Fruit fly (Drosophila melanogaster) whole organism, embryonic: ENCODE data around the gene CG3764.
A peak's percentile ranks its signal among the peaks of the same experiment; 100 is the strongest.

Experiments
- Antp ChIP-seq: fragments of 200-800 bp; sonication (Bioruptor generic); optimal IDR thresholded peaks from 3 replicates; lab custom pipeline; 2016; ENCODE audit warnings: missing biosample characterization, missing genetic modification characterization
- CG11093 ChIP-seq: fragments of 200-800 bp; sonication (Bioruptor generic); IDR thresholded peaks from 3 replicates; pipeline ENCODE4 v1.3.6; 2022; ENCODE audit warnings: missing biosample characterization, missing genetic modification characterization
- CG12769 ChIP-seq: fragments of 200-800 bp; sonication (Bioruptor generic); optimal IDR thresholded peaks from 2 replicates; lab custom pipeline; 2019; ENCODE audit warnings: missing biosample characterization, mild to moderate bottlenecking, missing genetic modification characterization, moderate library complexity
- CG13296 ChIP-seq: fragments of 200-800 bp; sonication (Bioruptor generic); optimal IDR thresholded peaks from 3 replicates; lab custom pipeline; 2018; ENCODE audit warnings: missing biosample characterization, mild to moderate bottlenecking, missing genetic modification characterization
- CG15269 ChIP-seq: fragments of 200-800 bp; sonication (Bioruptor generic); optimal IDR thresholded peaks from 2 replicates; lab custom pipeline; 2018; ENCODE audit warnings: missing biosample characterization, mild to moderate bottlenecking, missing genetic modification characterization, moderate library complexity
- CG15479 ChIP-seq: fragments of 200-800 bp; sonication (Bioruptor generic); optimal IDR thresholded peaks from 3 replicates; lab custom pipeline; 2019; ENCODE audit warnings: missing biosample characterization, mild to moderate bottlenecking, missing genetic modification characterization, moderate library complexity
- CG15696 ChIP-seq: fragments of 200-800 bp; sonication (Bioruptor generic); optimal IDR thresholded peaks from 2 replicates; lab custom pipeline; 2019; ENCODE audit warnings: missing biosample characterization, mild to moderate bottlenecking, missing genetic modification characterization, moderate library complexity
- CG16863 ChIP-seq: fragments of 200-800 bp; sonication (Bioruptor generic); optimal IDR thresholded peaks from 3 replicates; lab custom pipeline; 2016; ENCODE audit warnings: missing biosample characterization, missing genetic modification characterization
- CG17829 ChIP-seq: fragments of 200-800 bp; optimal IDR thresholded peaks from 2 replicates; lab custom pipeline; 2019; ENCODE audit warnings: missing biosample characterization, mild to moderate bottlenecking, missing genetic modification characterization, moderate library complexity
- CG18262 ChIP-seq: fragments of 200-800 bp; optimal IDR thresholded peaks from 3 replicates; lab custom pipeline; 2019; ENCODE audit warnings: missing biosample characterization, mild to moderate bottlenecking, missing genetic modification characterization, moderate library complexity
- CG34224 ChIP-seq: fragments of 200-800 bp; sonication (Bioruptor generic); IDR thresholded peaks from 3 replicates; pipeline ENCODE4 v1.3.6; 2022; ENCODE audit warnings: missing biosample characterization, missing genetic modification characterization; ENCODE audit not compliant: partially characterized antibody
- CG42726 ChIP-seq: fragments of 200-800 bp; sonication (Bioruptor generic); IDR thresholded peaks from 2 replicates; pipeline ENCODE4 v1.3.6; 2022; ENCODE audit warnings: missing biosample characterization, missing genetic modification characterization; ENCODE audit not compliant: partially characterized antibody
- CG6254 ChIP-seq: fragments of 200-800 bp; sonication (Bioruptor generic); optimal IDR thresholded peaks from 3 replicates; lab custom pipeline; 2017; ENCODE audit warnings: mild to moderate bottlenecking, missing biosample characterization, missing genetic modification reagents, missing genetic modification characterization
- CG6689 ChIP-seq: fragments of 200-800 bp; sonication (Bioruptor generic); IDR thresholded peaks from 2 replicates; pipeline ENCODE4 v1.3.6; 2022; ENCODE audit warnings: missing biosample characterization, missing genetic modification characterization
- CG6813 ChIP-seq: fragments of 200-800 bp; sonication (Bioruptor generic); optimal IDR thresholded peaks from 2 replicates; lab custom pipeline; 2017; ENCODE audit warnings: missing biosample characterization, missing genetic modification characterization, mild to moderate bottlenecking, moderate library complexity, missing genetic modification reagents
- CG8290 ChIP-seq, 3 experiments: fragments of 200-800 bp; sonication (Bioruptor generic); optimal IDR thresholded peaks; 2 replicates each; lab custom pipeline; 2016 to 2019; ENCODE audit warnings: missing biosample characterization in 3 of 3, missing genetic modification characterization in 3 of 3, mild to moderate bottlenecking in 2 of 3, moderate library complexity in 1 of 3
- CG8765 ChIP-seq: fragments of 200-800 bp; sonication (Bioruptor generic); IDR thresholded peaks from 2 replicates; pipeline ENCODE4 v1.3.6; 2022; ENCODE audit warnings: missing biosample characterization, missing genetic modification characterization
- D19B ChIP-seq: fragments of 200-800 bp; sonication (Bioruptor generic); optimal IDR thresholded peaks from 2 replicates; lab custom pipeline; 2017; ENCODE audit warnings: missing biosample characterization, mild to moderate bottlenecking, missing genetic modification characterization
- Fer1 ChIP-seq: fragments of 200-800 bp; sonication (Bioruptor generic); optimal IDR thresholded peaks from 2 replicates; lab custom pipeline; 2017; ENCODE audit warnings: missing biosample characterization, mild to moderate bottlenecking, missing genetic modification characterization
- Hey ChIP-seq: fragments of 200-800 bp; sonication (Bioruptor generic); optimal IDR thresholded peaks from 3 replicates; lab custom pipeline; 2018; ENCODE audit warnings: missing biosample characterization, mild to moderate bottlenecking, missing genetic modification characterization
- Jarid2 ChIP-seq: fragments of 200-800 bp; sonication (Bioruptor generic); optimal IDR thresholded peaks from 3 replicates; lab custom pipeline; 2017; ENCODE audit warnings: mild to moderate bottlenecking, missing biosample characterization, missing genetic modification reagents, missing genetic modification characterization
- Mad ChIP-seq: fragments of 200-800 bp; sonication (Bioruptor generic); optimal IDR thresholded peaks from 2 replicates; lab custom pipeline; 2016; ENCODE audit warnings: missing biosample characterization, missing genetic modification characterization
- NFAT ChIP-seq: fragments of 200-800 bp; sonication (Bioruptor generic); IDR thresholded peaks from 2 replicates; pipeline ENCODE4 v1.3.6; 2022; ENCODE audit warnings: missing biosample characterization, missing genetic modification characterization
- Oaz ChIP-seq: fragments of 200-800 bp; sonication (Bioruptor generic); IDR thresholded peaks from 2 replicates; pipeline ENCODE4 v1.3.6; 2022; ENCODE audit warnings: missing biosample characterization, missing genetic modification characterization
- Poxn ChIP-seq: fragments of 200-800 bp; sonication (Bioruptor generic); IDR thresholded peaks from 2 replicates; pipeline ENCODE4 v1.3.6; 2022; ENCODE audit warnings: missing biosample characterization, missing genetic modification characterization
- ab ChIP-seq: fragments of 200-800 bp; sonication (Bioruptor generic); optimal IDR thresholded peaks from 2 replicates; lab custom pipeline; 2016; ENCODE audit warnings: missing biosample characterization, missing genetic modification characterization
- bab2 ChIP-seq: fragments of 200-800 bp; sonication (Bioruptor generic); optimal IDR thresholded peaks from 2 replicates; lab custom pipeline; 2016; ENCODE audit warnings: missing biosample characterization, missing genetic modification characterization
- chm ChIP-seq: fragments of 200-800 bp; sonication (Bioruptor generic); IDR thresholded peaks from 2 replicates; pipeline ENCODE4 v1.3.6; 2022; ENCODE audit warnings: missing biosample characterization, missing genetic modification characterization
- danr ChIP-seq: fragments of 200-800 bp; sonication (Bioruptor generic); IDR thresholded peaks from 2 replicates; pipeline ENCODE4 v1.3.6; 2022; ENCODE audit warnings: missing biosample characterization, missing genetic modification characterization
- dmrt99B ChIP-seq: fragments of 200-800 bp; sonication (Bioruptor generic); optimal IDR thresholded peaks from 2 replicates; lab custom pipeline; 2018; ENCODE audit warnings: missing biosample characterization, mild to moderate bottlenecking, missing genetic modification characterization, moderate library complexity
- ewg ChIP-seq: fragments of 200-800 bp; sonication (Bioruptor generic); optimal IDR thresholded peaks from 3 replicates; lab custom pipeline; 2017; ENCODE audit warnings: mild to moderate bottlenecking, missing biosample characterization, missing genetic modification reagents, missing genetic modification characterization
- fd102C ChIP-seq: fragments of 200-800 bp; sonication (Bioruptor generic); optimal IDR thresholded peaks from 2 replicates; lab custom pipeline; 2018; ENCODE audit warnings: missing biosample characterization, mild to moderate bottlenecking, missing genetic modification characterization, moderate library complexity
- gcm ChIP-seq: fragments of 200-800 bp; sonication (Bioruptor generic); optimal IDR thresholded peaks from 2 replicates; lab custom pipeline; 2019; ENCODE audit warnings: missing biosample characterization, mild to moderate bottlenecking, missing genetic modification characterization, moderate library complexity
- gfzf ChIP-seq: fragments of 200-800 bp; sonication (Bioruptor generic); optimal IDR thresholded peaks from 2 replicates; lab custom pipeline; 2016; ENCODE audit warnings: missing biosample characterization, mild to moderate bottlenecking, missing genetic modification characterization, moderate library complexity
- ham ChIP-seq: fragments of 200-800 bp; sonication (Bioruptor generic); IDR thresholded peaks from 2 replicates; pipeline ENCODE4 v1.3.6; 2022; ENCODE audit warnings: missing biosample characterization, missing genetic modification characterization
- kni ChIP-seq: fragments of 200-800 bp; sonication (Bioruptor generic); optimal IDR thresholded peaks from 3 replicates; lab custom pipeline; 2017; ENCODE audit warnings: mild to moderate bottlenecking, missing biosample characterization, missing genetic modification reagents, missing genetic modification characterization
- nerfin-2 ChIP-seq: fragments of 200-800 bp; sonication (Bioruptor generic); IDR thresholded peaks from 2 replicates; pipeline ENCODE4 v1.3.6; 2022; ENCODE audit warnings: missing biosample characterization, missing genetic modification characterization; ENCODE audit not compliant: partially characterized antibody
- pb ChIP-seq: fragments of 200-800 bp; sonication (Bioruptor generic); optimal IDR thresholded peaks from 3 replicates; lab custom pipeline; 2016; ENCODE audit warnings: missing biosample characterization, missing genetic modification characterization
- pita ChIP-seq: fragments of 200-800 bp; sonication (Bioruptor generic); optimal IDR thresholded peaks from 2 replicates; lab custom pipeline; 2017; ENCODE audit warnings: missing biosample characterization, mild to moderate bottlenecking, missing genetic modification characterization
- sens-2 ChIP-seq: fragments of 200-800 bp; sonication (Bioruptor generic); IDR thresholded peaks from 2 replicates; pipeline ENCODE4 v1.3.6; 2022; ENCODE audit warnings: missing biosample characterization, missing genetic modification characterization
- seq ChIP-seq: fragments of 200-800 bp; sonication (Bioruptor generic); IDR thresholded peaks from 2 replicates; pipeline ENCODE4 v1.3.6; 2022; ENCODE audit warnings: missing biosample characterization, missing genetic modification characterization
- ssp ChIP-seq: fragments of 200-800 bp; sonication (Bioruptor generic); IDR thresholded peaks from 2 replicates; pipeline ENCODE4 v1.3.6; 2022; ENCODE audit warnings: missing biosample characterization, missing genetic modification characterization
- stwl ChIP-seq: fragments of 200-800 bp; sonication (Bioruptor generic); optimal IDR thresholded peaks from 3 replicates; lab custom pipeline; 2018; ENCODE audit warnings: missing biosample characterization, mild to moderate bottlenecking, missing genetic modification characterization, moderate library complexity
- tio ChIP-seq: fragments of 200-800 bp; sonication (Bioruptor generic); optimal IDR thresholded peaks from 2 replicates; lab custom pipeline; 2017; ENCODE audit warnings: missing biosample characterization, missing genetic modification characterization, inconsistent platforms
- trem ChIP-seq: fragments of 200-800 bp; optimal IDR thresholded peaks from 3 replicates; lab custom pipeline; 2019; ENCODE audit warnings: missing biosample characterization, mild to moderate bottlenecking, missing genetic modification characterization, moderate library complexity
- ttk ChIP-seq: fragments of 200-800 bp; sonication (Bioruptor generic); IDR thresholded peaks from 2 replicates; pipeline ENCODE4 v2.1.2; 2022; ENCODE audit warnings: missing biosample characterization, missing genetic modification characterization
- unpg ChIP-seq: fragments of 200-800 bp; sonication (Bioruptor generic); optimal IDR thresholded peaks from 3 replicates; lab custom pipeline; 2018; ENCODE audit warnings: missing biosample characterization, mild to moderate bottlenecking, missing genetic modification characterization, moderate library complexity
- zfh1 ChIP-seq: fragments of 200-800 bp; sonication (Bioruptor generic); IDR thresholded peaks from 3 replicates; pipeline ENCODE4 v1.3.6; 2022; ENCODE audit warnings: missing biosample characterization, missing genetic modification characterization

CG3764 gene

dm6 chr3L:17004765-17005414 lies 7.5 kb downstream of the CG3764 start (continued):
- TF ChIP-seq chm (GFP tag; lab: Robert Waterston, UW): no peak
- no peak for TF ChIP-seq CG18262 (tag; lab: Kevin White, UChicago)
- no peak for TF ChIP-seq unpg
- TF ChIP-seq tio (GFP tag; lab: Kevin White, UChicago): no peak
- no peak for TF ChIP-seq CG8290 (GFP tag; optimal IDR thresholded peaks at IDR 0.05; lab: Kevin White, UChicago)
- TF ChIP-seq CG8290 (tag; optimal IDR thresholded peaks at IDR 0.05; lab: Kevin White, UChicago): peak in 1 of 2 experiments; percentile 13
- no peak for TF ChIP-seq Poxn (GFP tag; lab: Robert Waterston, UW)
- TF ChIP-seq dmrt99B (tag; lab: Kevin White, UChicago): no peak
- no peak for TF ChIP-seq nerfin-2
- no peak for TF ChIP-seq CG8765 (GFP tag; lab: Robert Waterston, UW)
- no peak for TF ChIP-seq CG6254
- no peak for TF ChIP-seq ab (GFP tag; lab: Kevin White, UChicago)
- TF ChIP-seq NFAT (GFP tag; lab: Robert Waterston, UW): no peak
- no peak for TF ChIP-seq CG15479
- TF ChIP-seq CG6813 (GFP tag; lab: Kevin White, UChicago): no peak
- no peak for TF ChIP-seq CG16863 (GFP tag; lab: Kevin White, UChicago)
- no peak for TF ChIP-seq CG42726 (GFP tag; lab: Robert Waterston, UW)
- TF ChIP-seq stwl: no peak
- TF ChIP-seq, all 482 proteins: peak for 61

dm6 chr3L:17004218-17004759 lies 8.1 kb downstream of the CG3764 start:
- peak; percentile 72 for TF ChIP-seq D19B (GFP tag; lab: Kevin White, UChicago)
- no peak for TF ChIP-seq chm (GFP tag; lab: Robert Waterston, UW)
- TF ChIP-seq gcm (GFP tag; lab: Kevin White, UChicago): peak; percentile 81
- TF ChIP-seq pb (GFP tag; lab: Kevin White, UChicago): peak; percentile 72
- peak; percentile 44 for TF ChIP-seq CG15696 (tag; lab: Kevin White, UChicago)
- TF ChIP-seq seq (GFP tag; lab: Robert Waterston, UW): peak; percentile 88
- no peak for TF ChIP-seq gfzf
- 0 out of 2 replicates have a peak, but pooled peaks have one; percentile 26 for TF ChIP-seq CG42726 (GFP tag; lab: Robert Waterston, UW)
- peak; percentile 69 for TF ChIP-seq Mad
- TF ChIP-seq sens-2 (GFP tag; lab: Robert Waterston, UW): peak; percentile 57; the same call in 1 of the 2 replicates
- TF ChIP-seq ham (GFP tag; lab: Robert Waterston, UW): peak; percentile 76
- peak; percentile 86 for TF ChIP-seq CG11093 (GFP tag; lab: Robert Waterston, UW)
- peak; percentile 82 for TF ChIP-seq zfh1 (GFP tag; lab: Robert Waterston, UW)
- TF ChIP-seq ttk (GFP tag; lab: Robert Waterston, UW): peak; percentile 80
- TF ChIP-seq kni (GFP tag; lab: Kevin White, UChicago): no peak
- peak; percentile 92 for TF ChIP-seq Antp
- TF ChIP-seq bab2: peak; percentile 89
- TF ChIP-seq trem (tag; lab: Kevin White, UChicago): peak; percentile 23
- peak; percentile 85 for TF ChIP-seq CG17829
- peak; percentile 67 for TF ChIP-seq Jarid2 (GFP tag; lab: Kevin White, UChicago)
- no peak for TF ChIP-seq fd102C (GFP tag; lab: Kevin White, UChicago)
- peak; percentile 73 for TF ChIP-seq ewg (GFP tag; lab: Kevin White, UChicago)
- TF ChIP-seq CG13296 (GFP tag; lab: Kevin White, UChicago): peak; percentile 34
- no peak for TF ChIP-seq CG34224
- peak; percentile 66 for TF ChIP-seq CG12769 (tag; lab: Kevin White, UChicago)
- TF ChIP-seq Fer1 (GFP tag; lab: Kevin White, UChicago): peak; percentile 87
- no peak for TF ChIP-seq pita
- TF ChIP-seq CG15269 (tag; lab: Kevin White, UChicago): peak; percentile 92
- TF ChIP-seq Hey (tag; lab: Kevin White, UChicago): no peak
- peak; percentile 77 for TF ChIP-seq ssp (GFP tag; lab: Robert Waterston, UW)
- peak; percentile 89 for TF ChIP-seq CG6689 (GFP tag; lab: Robert Waterston, UW)
- TF ChIP-seq danr (GFP tag; lab: Robert Waterston, UW): peak; percentile 81
- TF ChIP-seq Oaz (GFP tag; lab: Robert Waterston, UW): peak; percentile 80
